Worm (Caenorhabditis elegans): Measurements from ENCODE around the gene F58B4.6.

The F58B4.6 gene

DNA sequence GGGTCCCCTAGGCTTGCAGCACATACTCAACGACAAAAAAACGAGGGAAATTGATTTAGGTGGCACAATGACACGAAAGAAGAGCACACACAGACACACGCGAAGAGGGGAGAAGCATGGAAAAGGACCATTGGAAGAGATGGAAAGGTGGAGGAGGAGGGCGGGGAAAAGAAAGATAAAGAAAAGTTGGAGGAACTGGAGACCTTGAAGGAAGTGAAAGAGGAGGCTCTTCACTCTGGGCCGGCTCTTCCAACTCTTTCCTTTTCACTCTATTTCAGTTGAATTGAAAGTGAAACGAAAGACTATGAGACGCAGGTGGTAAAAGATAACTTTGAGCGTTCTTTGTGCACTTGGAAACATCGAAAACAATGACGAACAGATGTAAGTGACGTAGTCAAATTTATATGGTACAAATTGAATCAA, 36.6 kb downstream of the F58B4.6 start (continued):
- TF ChIP-seq ztf-3 (GFP tag; optimal IDR thresholded peaks at IDR 0.05) (peak; percentile 26), dox-1 (GFP tag; IDR thresholded peaks at IDR 0.05) (peak; percentile 44; the same call in 1 of the 2 replicates), egl-44 (GFP tag; IDR thresholded peaks at IDR 0.05) (no peak), somi-1 (GFP tag; optimal IDR thresholded peaks at IDR 0.05) (peak; percentile 40), ztf-28 (GFP tag; IDR thresholded peaks at IDR 0.05) (no peak), lin-40 (tag; optimal IDR thresholded peaks at IDR 0.05) (peak; percentile 34), attf-6 (GFP tag; IDR thresholded peaks at IDR 0.05) (no peak), ceh-27 (GFP tag; optimal IDR thresholded peaks at IDR 0.05) (peak; percentile 67), madf-6 (GFP tag; IDR thresholded peaks at IDR 0.05) (0 out of 2 replicates have a peak, but pooled peaks have one; percentile 12)

DNA sequence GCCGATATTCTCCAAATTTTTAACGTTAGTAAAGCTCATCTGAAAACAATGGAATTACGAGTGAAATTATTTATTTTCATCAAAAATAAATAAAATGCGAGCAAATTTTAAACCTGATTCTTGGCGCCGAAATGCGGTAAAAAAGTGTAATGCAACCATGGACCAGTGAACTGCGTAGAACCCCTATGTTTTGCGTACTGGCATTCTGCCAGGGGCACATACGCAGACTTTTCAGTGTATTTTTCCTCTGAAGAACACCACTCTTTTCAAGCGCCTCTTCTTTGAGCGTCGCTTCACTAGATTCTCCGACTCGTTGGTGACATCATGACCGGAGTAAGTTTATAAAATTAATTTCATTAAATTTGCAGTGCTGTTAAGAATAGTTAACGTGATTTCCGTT, 40.7 kb downstream of the F58B4.6 start, which contains the start of the genes ctf-4 and eef-1G:
Gene ctf-4, minus strand, starts transcription at position 39 of the 400 bp plus-strand sequence.
Gene eef-1G, plus strand, starts transcription at position 219 of the 400 bp plus-strand sequence.
- TF ChIP-seq nfya-1 (tag; optimal IDR thresholded peaks at IDR 0.05; ENCODE audit: borderline replicate concordance, insufficient read depth) (no peak), madf-3 (GFP tag; IDR thresholded peaks at IDR 0.05) (peak; percentile 90), Y95B8A.8 (GFP tag; IDR thresholded peaks at IDR 0.05) (peak; percentile 83; the same call in 1 of the 2 replicates), ztf-6 (GFP tag; IDR thresholded peaks at IDR 0.05) (peak; percentile 71; the same call in 1 of the 2 replicates), Y67H2A.10 (GFP tag; conservative IDR thresholded peaks at IDR 0.05) (0 out of 2 replicates have a peak, but pooled peaks have one; percentile 32), B0336.3 (GFP tag; IDR thresholded peaks at IDR 0.05) (peak; percentile 75), F49E8.2 (tag; optimal IDR thresholded peaks at IDR 0.05; ENCODE audit: insufficient read depth) (peak; percentile 51), akir-1 (GFP tag; optimal IDR thresholded peaks at IDR 0.05) (no peak), ekl-4 (GFP tag; IDR thresholded peaks at IDR 0.05) (peak; percentile 93), ztf-3 (GFP tag; optimal IDR thresholded peaks at IDR 0.05) (peak; percentile 36), hmg-20 (GFP tag; IDR thresholded peaks at IDR 0.05) (0 out of 2 replicates have a peak, but pooled peaks have one; percentile 49), ceh-91 (GFP tag; IDR thresholded peaks at IDR 0.05) (peak; percentile 83), repo-1 (tag; optimal IDR thresholded peaks at IDR 0.05) (peak; percentile 75), F57C9.4 (tag; optimal IDR thresholded peaks at IDR 0.05) (no peak), pbrm-1 (GFP tag; IDR thresholded peaks at IDR 0.05) (peak; percentile 91), Y53G8AR.9 (GFP tag; conservative IDR thresholded peaks at IDR 0.05) (peak; percentile 95), cebp-2 (GFP tag; IDR thresholded peaks at IDR 0.05) (0 out of 2 replicates have a peak, but pooled peaks have one; percentile 62), C06A6.2 (GFP tag; conservative IDR thresholded peaks at IDR 0.05) (peak; percentile 86), F22D6.2 (tag; optimal IDR thresholded peaks at IDR 0.05) (peak; percentile 70), bed-2 (GFP tag; IDR thresholded peaks at IDR 0.05) (no peak), chd-7 (tag; optimal IDR thresholded peaks at IDR 0.05) (peak; percentile 85), K11D2.4 (GFP tag; IDR thresholded peaks at IDR 0.05) (peak; percentile 90), lir-1 (GFP tag; conservative IDR thresholded peaks at IDR 0.05) (peak; percentile 75), Y56A3A.18 (GFP tag; IDR thresholded peaks at IDR 0.05) (0 out of 2 replicates have a peak, but pooled peaks have one; percentile 21), nhr-90 (tag; optimal IDR thresholded peaks at IDR 0.05) (peak; percentile 52), let-607 (tag; optimal IDR thresholded peaks at IDR 0.05) (peak; percentile 91 to 94), snpc-1.3 (tag; optimal IDR thresholded peaks at IDR 0.05; ENCODE audit: insufficient read depth) (peak; percentile 88), lin-54 (GFP tag; optimal IDR thresholded peaks at IDR 0.05) (peak; percentile 95), egl-44 (GFP tag; IDR thresholded peaks at IDR 0.05) (peak; percentile 80; the same call in 1 of the 2 replicates), tbp1 (GFP tag; optimal IDR thresholded peaks at IDR 0.05) (peak; percentile 74), ets-4 (GFP tag; optimal IDR thresholded peaks at IDR 0.05) (peak; percentile 11), him-1 (tag; optimal IDR thresholded peaks at IDR 0.05) (peak; percentile 8), lsl-1 (GFP tag; optimal IDR thresholded peaks at IDR 0.05) (peak; percentile 75), F33H1.4 (GFP tag; IDR thresholded peaks at IDR 0.05) (peak; percentile 74), snpc-4 (GFP tag; optimal IDR thresholded peaks at IDR 0.05) (peak; percentile 71), snpc-4 (tag; optimal IDR thresholded peaks at IDR 0.05) (peak; percentile 65 to 84 (median 80)), F23B12.7 (tag; optimal IDR thresholded peaks at IDR 0.05; ENCODE audit: insufficient read depth) (peak; percentile 97), ZK185.1 (tag; optimal IDR thresholded peaks at IDR 0.05; ENCODE audit: poor library complexity, severe bottlenecking) (peak; percentile 94)

All from whole organism, young adult.